Worm (Caenorhabditis elegans): Measurements from ENCODE around the gene sre-39.

Gene sre-39

ce11 chrII:4686941-4687340, at the start of gene sre-39:
Gene sre-39 (plus strand): TSS chrII:4687241.
- TF ChIP-seq ttx-3 (tag; optimal IDR thresholded peaks at IDR 0.05) (no peak), sdc-2 (tag; optimal IDR thresholded peaks at IDR 0.05) (no peak), ets-4 (tag; optimal IDR thresholded peaks at IDR 0.05) (no peak), nhr-232 (tag; optimal IDR thresholded peaks at IDR 0.05) (no peak), ref-2 (tag; optimal IDR thresholded peaks at IDR 0.05) (no peak), pag-3 (tag; optimal IDR thresholded peaks at IDR 0.05; ENCODE audit: borderline replicate concordance) (no peak), F13H6.1 (tag; optimal IDR thresholded peaks at IDR 0.05) (no peak), sox-4 (tag; optimal IDR thresholded peaks at IDR 0.05) (no peak), ceh-45 (GFP tag; IDR thresholded peaks at IDR 0.05) (no peak), madf-2 (tag; optimal IDR thresholded peaks at IDR 0.05) (no peak), pha-4 (tag; optimal IDR thresholded peaks at IDR 0.05) (no peak), ceh-9 (tag; optimal IDR thresholded peaks at IDR 0.05) (no peak), tbx-7 (tag; optimal IDR thresholded peaks at IDR 0.05) (no peak), ceh-18 (tag; optimal IDR thresholded peaks at IDR 0.05) (no peak), T23F11.4 (GFP tag; optimal IDR thresholded peaks at IDR 0.05) (no peak)

- no peak for TF ChIP-seq ttx-3 (tag; optimal IDR thresholded peaks at IDR 0.05)
- TF ChIP-seq unc-86 (tag; optimal IDR thresholded peaks at IDR 0.05) = no peak
- TF ChIP-seq mec-3 (tag; optimal IDR thresholded peaks at IDR 0.05; ENCODE audit: borderline replicate concordance) = no peak
- TF ChIP-seq ceh-48 (tag; optimal IDR thresholded peaks at IDR 0.05) = no peak
Measured at ce11 chrII:4638241-4638640, 48.8 kb upstream of the sre-39 start, which contains the start of gene che-10. Gene che-10 (minus strand): TSS chrII:4638341.

- TF ChIP-seq gmeb-2 (tag; optimal IDR thresholded peaks at IDR 0.05) (no peak), odd-2 (tag; optimal IDR thresholded peaks at IDR 0.05) (no peak), fkh-6 (tag; optimal IDR thresholded peaks at IDR 0.05) (no peak), tbx-7 (tag; optimal IDR thresholded peaks at IDR 0.05) (no peak), mec-3 (tag; optimal IDR thresholded peaks at IDR 0.05; ENCODE audit: borderline replicate concordance) (no peak), sox-2 (GFP tag; IDR thresholded peaks at IDR 0.05) (no peak), ahr-1 (tag; optimal IDR thresholded peaks at IDR 0.05) (no peak), ceh-22 (tag; optimal IDR thresholded peaks at IDR 0.05) (no peak), F13H6.1 (tag; optimal IDR thresholded peaks at IDR 0.05) (no peak)
Measured at ce11 chrII:4638891-4639290, 48.1 kb upstream of the sre-39 start.

- TF ChIP-seq T23F11.4 (GFP tag; optimal IDR thresholded peaks at IDR 0.05) (no peak), K02D7.2 (tag; optimal IDR thresholded peaks at IDR 0.05) (no peak), ttx-3 (tag; optimal IDR thresholded peaks at IDR 0.05) (no peak), nfya-1 (tag; optimal IDR thresholded peaks at IDR 0.05) (peak; percentile 38), lin-11 (tag; optimal IDR thresholded peaks at IDR 0.05) (no peak), tbx-7 (tag; optimal IDR thresholded peaks at IDR 0.05) (no peak), ama-1 (optimal IDR thresholded peaks at IDR 0.05) (no peak), syd-9 (tag; optimal IDR thresholded peaks at IDR 0.05) (no peak), pax-1 (tag; optimal IDR thresholded peaks at IDR 0.05) (no peak), ref-2 (tag; optimal IDR thresholded peaks at IDR 0.05) (peak; percentile 22)
Measured at ce11 chrII:4640748-4641147, 46.3 kb upstream of the sre-39 start.

- no peak for TF ChIP-seq hlh-30 (tag; optimal IDR thresholded peaks at IDR 0.05; ENCODE audit: insufficient read depth)
- no peak for TF ChIP-seq C08G9.2 (tag; optimal IDR thresholded peaks at IDR 0.05)
- no peak for TF ChIP-seq sox-4 (tag; optimal IDR thresholded peaks at IDR 0.05)
- TF ChIP-seq tbx-2 (tag; optimal IDR thresholded peaks at IDR 0.05) = peak; percentile 44
- no peak for TF ChIP-seq ceh-31 (tag; optimal IDR thresholded peaks at IDR 0.05)
- no peak for TF ChIP-seq K09A11.1 (tag; optimal IDR thresholded peaks at IDR 0.05; ENCODE audit: insufficient read depth)
Measured at ce11 chrII:4648785-4649184, 38.3 kb upstream of the sre-39 start, which contains the start of gene lgc-27. Gene lgc-27 (plus strand): TSS chrII:4649085.
